Worm (Caenorhabditis elegans): ENCODE data around the gene nhr-104.
A peak's percentile ranks its signal among the peaks of the same experiment; 100 is the strongest.

Gene nhr-104

DNA sequence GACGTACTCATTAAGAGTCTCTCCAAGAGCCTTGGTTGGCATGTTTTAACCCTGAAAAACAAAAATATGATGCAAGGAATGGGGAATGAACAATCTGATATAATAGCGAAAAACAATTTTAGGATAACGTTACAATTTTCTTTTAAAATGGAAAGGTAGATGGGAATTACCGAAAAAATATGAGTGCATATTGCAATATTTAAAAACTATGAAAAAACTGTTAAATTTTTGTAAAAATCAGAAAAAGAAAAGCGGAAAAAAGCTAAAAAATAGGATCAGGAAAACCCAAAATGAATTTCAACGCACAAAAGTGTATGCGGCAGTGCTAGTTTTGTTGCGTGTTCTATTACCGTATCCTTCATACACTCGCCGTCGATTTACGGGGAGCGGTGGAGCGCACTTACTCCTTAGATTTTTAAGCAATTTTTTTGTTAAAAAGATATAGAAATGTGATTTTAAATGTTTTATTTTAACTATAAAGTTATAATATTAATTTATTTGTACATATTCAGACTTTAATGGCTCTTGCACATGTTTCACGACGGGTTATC, 38.7 kb downstream of the nhr-104 start, which contains the start of the genes rpl-20 and Y17G9B.5 (continued):
- TF ChIP-seq odd-2 (tag; optimal IDR thresholded peaks at IDR 0.05): no peak
- TF ChIP-seq pax-1 (tag; optimal IDR thresholded peaks at IDR 0.05): peak; percentile 85
- peak; percentile 68 for TF ChIP-seq sdc-2 (tag; optimal IDR thresholded peaks at IDR 0.05)
- TF ChIP-seq ztf-16 (tag; optimal IDR thresholded peaks at IDR 0.05): peak; percentile 96
- peak; percentile 77 for TF ChIP-seq ceh-48 (tag; optimal IDR thresholded peaks at IDR 0.05)
- TF ChIP-seq eyg-1 (tag; optimal IDR thresholded peaks at IDR 0.05): peak; percentile 17
- peak; percentile 63 for TF ChIP-seq ceh-2 (tag; optimal IDR thresholded peaks at IDR 0.05)
- peak; percentile 47 for TF ChIP-seq ceh-24 (tag; optimal IDR thresholded peaks at IDR 0.05)
- TF ChIP-seq elt-2 (tag; optimal IDR thresholded peaks at IDR 0.05): peak; percentile 94
- peak; percentile 35 for TF ChIP-seq pag-3 (tag; optimal IDR thresholded peaks at IDR 0.05; ENCODE audit: borderline replicate concordance)
- peak; percentile 68 for TF ChIP-seq ahr-1 (tag; optimal IDR thresholded peaks at IDR 0.05)
- TF ChIP-seq ceh-31 (tag; optimal IDR thresholded peaks at IDR 0.05): peak; percentile 93
- no peak for TF ChIP-seq ceh-9 (tag; optimal IDR thresholded peaks at IDR 0.05)
- no peak for TF ChIP-seq dmd-4 (tag; optimal IDR thresholded peaks at IDR 0.05; ENCODE audit: borderline replicate concordance)
- TF ChIP-seq tbx-7 (tag; optimal IDR thresholded peaks at IDR 0.05): peak; percentile 61
- TF ChIP-seq nfya-1 (tag; optimal IDR thresholded peaks at IDR 0.05): peak; percentile 99
- peak; percentile 89 for TF ChIP-seq sox-2 (GFP tag; IDR thresholded peaks at IDR 0.05)
- peak; percentile 72 for TF ChIP-seq hlh-8 (tag; optimal IDR thresholded peaks at IDR 0.05)
- TF ChIP-seq T23F11.4 (GFP tag; optimal IDR thresholded peaks at IDR 0.05): peak; percentile 79
- peak; percentile 29 for TF ChIP-seq ceh-22 (tag; optimal IDR thresholded peaks at IDR 0.05)
- TF ChIP-seq Y22D7AL.16 (tag; optimal IDR thresholded peaks at IDR 0.05): peak; percentile 41
- TF ChIP-seq madf-2 (tag; optimal IDR thresholded peaks at IDR 0.05): peak; percentile 88
- peak; percentile 82 for TF ChIP-seq pat-9 (tag; optimal IDR thresholded peaks at IDR 0.05)
- TF ChIP-seq C38D4.7 (GFP tag; optimal IDR thresholded peaks at IDR 0.05): peak; percentile 49
- TF ChIP-seq hlh-13 (GFP tag; optimal IDR thresholded peaks at IDR 0.05): peak; percentile 62
- peak; percentile 80 for TF ChIP-seq gmeb-2 (tag; optimal IDR thresholded peaks at IDR 0.05)
- peak; percentile 96 for TF ChIP-seq unc-86 (tag; optimal IDR thresholded peaks at IDR 0.05)
- peak; percentile 97 for TF ChIP-seq ceh-18 (tag; optimal IDR thresholded peaks at IDR 0.05)
- TF ChIP-seq hlh-30 (tag; optimal IDR thresholded peaks at IDR 0.05; ENCODE audit: insufficient read depth): peak; percentile 75
- TF ChIP-seq ceh-34 (tag; optimal IDR thresholded peaks at IDR 0.05): peak; percentile 98
- peak; percentile 78 for TF ChIP-seq F13H6.1 (tag; optimal IDR thresholded peaks at IDR 0.05)
- peak; percentile 94 for TF ChIP-seq dve-1 (tag; optimal IDR thresholded peaks at IDR 0.05)
- no peak for TF ChIP-seq nhr-232 (tag; optimal IDR thresholded peaks at IDR 0.05)
- peak; percentile 49 for TF ChIP-seq che-1 (tag; optimal IDR thresholded peaks at IDR 0.05)
- TF ChIP-seq mec-3 (tag; optimal IDR thresholded peaks at IDR 0.05; ENCODE audit: borderline replicate concordance): no peak
- TF ChIP-seq ref-2 (tag; optimal IDR thresholded peaks at IDR 0.05): peak; percentile 99
- TF ChIP-seq ets-4 (tag; optimal IDR thresholded peaks at IDR 0.05): peak; percentile 93
- peak; percentile 58 for TF ChIP-seq sox-4 (tag; optimal IDR thresholded peaks at IDR 0.05)
- peak; percentile 45; the same call in 1 of the 2 replicates for TF ChIP-seq ceh-45 (GFP tag; IDR thresholded peaks at IDR 0.05)
- peak; percentile 76 for TF ChIP-seq ceh-19 (GFP tag; optimal IDR thresholded peaks at IDR 0.05)
- peak; percentile 79 for TF ChIP-seq pha-2 (tag; optimal IDR thresholded peaks at IDR 0.05)
- peak; percentile 92 for TF ChIP-seq fkh-10 (GFP tag; optimal IDR thresholded peaks at IDR 0.05)
- TF ChIP-seq ceh-6 (GFP tag; optimal IDR thresholded peaks at IDR 0.05): peak; percentile 60
- peak; percentile 48 for TF ChIP-seq zip-5 (tag; optimal IDR thresholded peaks at IDR 0.05)
- peak; percentile 97 for TF ChIP-seq rnt-1 (tag; optimal IDR thresholded peaks at IDR 0.05)
- TF ChIP-seq K09A11.1 (tag; optimal IDR thresholded peaks at IDR 0.05; ENCODE audit: insufficient read depth): peak; percentile 86
- TF ChIP-seq fax-1 (tag; optimal IDR thresholded peaks at IDR 0.05): peak; percentile 19
- peak; percentile 72 for TF ChIP-seq K02D7.2 (tag; optimal IDR thresholded peaks at IDR 0.05)
- peak; percentile 80 for TF ChIP-seq unc-3 (GFP tag; conservative IDR thresholded peaks at IDR 0.05)
- peak; percentile 83 for TF ChIP-seq unc-3 (tag; optimal IDR thresholded peaks at IDR 0.05)
- TF ChIP-seq ama-1 (optimal IDR thresholded peaks at IDR 0.05): no peak
